Fruit fly (Drosophila melanogaster): ENCODE data around the gene CIA30.

- no peak for TF ChIP-seq Hr96 (GFP tag; optimal IDR thresholded peaks at IDR 0.05)
- TF ChIP-seq CG7045 (GFP tag; optimal IDR thresholded peaks at IDR 0.05): no peak
- TF ChIP-seq Clk (GFP tag; optimal IDR thresholded peaks at IDR 0.05): no peak
- TF ChIP-seq toe (GFP tag; optimal IDR thresholded peaks at IDR 0.05): no peak
- TF ChIP-seq bab1 (GFP tag; optimal IDR thresholded peaks at IDR 0.05): no peak
- no peak for TF ChIP-seq CG14711 (tag; optimal IDR thresholded peaks at IDR 0.05)
- TF ChIP-seq tj (GFP tag; optimal IDR thresholded peaks at IDR 0.05): no peak
- TF ChIP-seq CG11617 (GFP tag; optimal IDR thresholded peaks at IDR 0.05): no peak
- TF ChIP-seq CG33017 (tag; optimal IDR thresholded peaks at IDR 0.05): no peak
Measured at dm6 chr3R:29708322-29708721, 28.4 kb upstream of the CIA30 start.
